Worm (Caenorhabditis elegans) whole organism, L4/young adult: ENCODE data around the gene zim-3.

Experiments
- W03F9.2 ChIP-seq: fragments of 150-350 bp; optimal IDR thresholded peaks from 2 replicates; lab custom pipeline; 2014; ENCODE audit warnings: missing biosample characterization, missing genetic modification characterization
- dao-5 ChIP-seq: sonication (generic microtip); optimal IDR thresholded peaks from 2 replicates; lab custom pipeline; 2016; ENCODE audit warnings: missing genotype, missing genetic modification characterization, moderate library complexity, missing compliant biosample characterization
- him-1 ChIP-seq: sonication (generic microtip); optimal IDR thresholded peaks from 2 replicates; lab custom pipeline; 2016; ENCODE audit warnings: missing genotype, missing genetic modification reagents, missing genetic modification characterization, missing compliant biosample characterization

- no peak for TF ChIP-seq him-1 (tag; lab: Kevin White, UChicago)
- no peak for TF ChIP-seq W03F9.2 (tag; lab: Kevin White, UChicago)
- no peak for TF ChIP-seq dao-5 (tag; lab: Kevin White, UChicago)
Observed at ce11 chrIV:10570065-10570464, 11.6 kb downstream of the zim-3 start.
